Fruit fly (Drosophila melanogaster) whole organism, pupa: ENCODE measurements around the gene Alg1.

ENCODE experiments used
- CG15710 ChIP-seq: fragments of 200-800 bp; sonication (Bioruptor generic); optimal IDR thresholded peaks from 2 replicates; lab custom pipeline; 2018; ENCODE audit warnings: missing biosample characterization, mild to moderate bottlenecking, missing genetic modification characterization, moderate library complexity
- CG4496 ChIP-seq: fragments of 200-800 bp; sonication (Bioruptor generic); IDR thresholded peaks from 3 replicates; pipeline ENCODE4 v1.3.6; 2022; ENCODE audit warnings: missing biosample characterization, missing genetic modification characterization
- CG8301 ChIP-seq: fragments of 200-800 bp; sonication (Bioruptor generic); optimal IDR thresholded peaks from 2 replicates; lab custom pipeline; 2018; ENCODE audit warnings: missing biosample characterization, mild to moderate bottlenecking, missing genetic modification characterization
- CG9948 ChIP-seq: fragments of 200-800 bp; sonication (Bioruptor generic); optimal IDR thresholded peaks from 2 replicates; lab custom pipeline; 2018; ENCODE audit warnings: missing biosample characterization, mild to moderate bottlenecking, missing genetic modification characterization, moderate library complexity
- EcR ChIP-seq: fragments of 200-800 bp; sonication (Bioruptor generic); optimal IDR thresholded peaks from 3 replicates; lab custom pipeline; 2019; ENCODE audit warnings: missing biosample characterization, missing genetic modification characterization, mild to moderate bottlenecking, moderate library complexity, missing genetic modification reagents
- Ets98B ChIP-seq: fragments of 200-800 bp; sonication (Bioruptor generic); IDR thresholded peaks from 2 replicates; pipeline ENCODE4 v1.3.6; 2022; ENCODE audit warnings: missing biosample characterization, missing genetic modification characterization

DNA sequence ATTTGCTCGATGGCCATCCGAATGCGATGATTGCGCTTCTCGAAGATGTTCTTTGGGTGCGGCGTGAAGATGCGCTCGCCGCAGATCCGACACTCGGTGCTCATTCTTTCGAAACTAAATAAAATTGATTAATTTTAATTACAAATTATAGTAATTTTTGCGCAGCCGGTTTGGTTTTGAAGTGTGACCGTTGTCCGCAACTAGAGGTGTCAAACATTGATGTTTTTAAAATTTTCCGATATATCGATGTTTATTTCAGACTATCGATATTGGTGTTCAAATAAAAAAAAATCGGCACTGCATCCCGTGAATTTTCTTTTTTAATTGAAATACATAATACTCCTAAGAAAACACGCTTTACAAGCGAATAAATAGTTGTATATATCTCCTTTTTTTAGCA is 1.9 kb downstream of the Alg1 start, which contains the start of gene Odj:
- no peak for TF ChIP-seq EcR (GFP tag; lab: Kevin White, UChicago)
- no peak for TF ChIP-seq Ets98B
- TF ChIP-seq CG4496, result no peak
- TF ChIP-seq CG8301, result no peak
- no peak for TF ChIP-seq CG15710
- no peak for TF ChIP-seq CG9948 (tag; lab: Kevin White, UChicago)
